Fruit fly (Drosophila melanogaster) whole organism, embryonic: ENCODE measurements around the gene CG10165.

Experiments used
- Ada2b ChIP-seq: fragments of 200-800 bp; sonication (Bioruptor generic); IDR thresholded peaks from 2 replicates; pipeline ENCODE4 v1.3.6; 2022; ENCODE audit warnings: missing biosample characterization, missing genetic modification characterization
- Adf1 ChIP-seq: fragments of 200-800 bp; sonication (Bioruptor generic); IDR thresholded peaks from 2 replicates; pipeline ENCODE4 v1.3.6; 2022; ENCODE audit warnings: missing biosample characterization, missing genetic modification characterization
- CG10979 ChIP-seq: fragments of 200-800 bp; sonication (Bioruptor generic); optimal IDR thresholded peaks from 2 replicates; lab custom pipeline; 2018; ENCODE audit warnings: missing biosample characterization, mild to moderate bottlenecking, missing genetic modification characterization, moderate library complexity
- CG12071 ChIP-seq: fragments of 200-800 bp; sonication (Bioruptor generic); optimal IDR thresholded peaks from 3 replicates; lab custom pipeline; 2018; ENCODE audit warnings: missing biosample characterization, mild to moderate bottlenecking, missing genetic modification characterization
- CG13287 ChIP-seq: fragments of 200-800 bp; sonication (Bioruptor generic); IDR thresholded peaks from 2 replicates; pipeline ENCODE4 v1.3.6; 2022; ENCODE audit warnings: missing biosample characterization, missing genetic modification characterization; ENCODE audit not compliant: partially characterized antibody
- CG13894 ChIP-seq: fragments of 200-800 bp; sonication (Bioruptor generic); optimal IDR thresholded peaks from 3 replicates; lab custom pipeline; 2018; ENCODE audit warnings: missing biosample characterization, mild to moderate bottlenecking, missing genetic modification characterization, moderate library complexity
- CG1529 ChIP-seq: fragments of 200-800 bp; sonication (Bioruptor generic); optimal IDR thresholded peaks from 3 replicates; lab custom pipeline; 2018; ENCODE audit warnings: missing biosample characterization, missing genetic modification characterization
- CG15696 ChIP-seq: fragments of 200-800 bp; sonication (Bioruptor generic); optimal IDR thresholded peaks from 2 replicates; lab custom pipeline; 2019; ENCODE audit warnings: missing biosample characterization, mild to moderate bottlenecking, missing genetic modification characterization, moderate library complexity
- CG1603 ChIP-seq: fragments of 200-800 bp; sonication (Bioruptor generic); optimal IDR thresholded peaks from 2 replicates; lab custom pipeline; 2019; ENCODE audit warnings: missing biosample characterization, mild to moderate bottlenecking, missing genetic modification characterization, moderate library complexity
- CG16813 ChIP-seq: fragments of 200-800 bp; sonication (Bioruptor generic); IDR thresholded peaks from 3 replicates; pipeline ENCODE4 v1.3.6; 2022; ENCODE audit warnings: missing biosample characterization, missing genetic modification characterization; ENCODE audit not compliant: partially characterized antibody
- CG17829 ChIP-seq: fragments of 200-800 bp; optimal IDR thresholded peaks from 2 replicates; lab custom pipeline; 2019; ENCODE audit warnings: missing biosample characterization, mild to moderate bottlenecking, missing genetic modification characterization, moderate library complexity
- CG1792 ChIP-seq: fragments of 200-800 bp; sonication (Bioruptor generic); optimal IDR thresholded peaks from 2 replicates; lab custom pipeline; 2016; ENCODE audit warnings: missing biosample characterization, missing genetic modification characterization
- CG2120 ChIP-seq: fragments of 200-800 bp; sonication (Bioruptor generic); optimal IDR thresholded peaks from 3 replicates; lab custom pipeline; 2016; ENCODE audit warnings: missing biosample characterization, missing genetic modification characterization
- CG2875 ChIP-seq: fragments of 200-800 bp; sonication (Bioruptor generic); optimal IDR thresholded peaks from 2 replicates; lab custom pipeline; 2017; ENCODE audit warnings: missing biosample characterization, mild to moderate bottlenecking, missing genetic modification characterization, missing genetic modification reagents
- CG3407 ChIP-seq: fragments of 200-800 bp; sonication (Bioruptor generic); optimal IDR thresholded peaks from 2 replicates; lab custom pipeline; 2018; ENCODE audit warnings: missing biosample characterization, mild to moderate bottlenecking, missing genetic modification characterization
- CG3838 ChIP-seq: fragments of 200-800 bp; sonication (Bioruptor generic); optimal IDR thresholded peaks from 3 replicates; lab custom pipeline; 2016; ENCODE audit warnings: missing biosample characterization, missing genetic modification characterization
- D ChIP-seq, 2 experiments: fragments of 200-800 bp in 1 of 2; fragments of >200 bp in 1 of 2; sonication (Bioruptor generic) in 1 of 2; optimal IDR thresholded peaks; 2 replicates in 1 of 2; 3 replicates in 1 of 2; lab custom pipeline; 2017; ENCODE audit warnings: mild to moderate bottlenecking in 1 of 2, missing biosample characterization in 1 of 2, missing genetic modification characterization in 1 of 2, missing genetic modification reagents in 1 of 2
- Dad ChIP-seq: fragments of 200-800 bp; sonication (Bioruptor generic); optimal IDR thresholded peaks from 3 replicates; lab custom pipeline; 2016; ENCODE audit warnings: missing biosample characterization, missing genetic modification characterization
- Gsc ChIP-seq: fragments of 200-800 bp; sonication (Bioruptor generic); IDR thresholded peaks from 2 replicates; pipeline ENCODE4 v1.3.6; 2022; ENCODE audit warnings: missing biosample characterization, missing genetic modification characterization
- HHEX ChIP-seq: fragments of 200-800 bp; sonication (Bioruptor generic); optimal IDR thresholded peaks from 3 replicates; lab custom pipeline; 2017; ENCODE audit warnings: missing biosample characterization, mild to moderate bottlenecking, missing genetic modification characterization, missing genetic modification reagents
- HLH54F ChIP-seq: fragments of 200-800 bp; sonication (Bioruptor generic); optimal IDR thresholded peaks from 3 replicates; lab custom pipeline; 2016; ENCODE audit warnings: missing biosample characterization, missing genetic modification characterization
- Hr3 ChIP-seq: fragments of 200-800 bp; sonication (Bioruptor generic); optimal IDR thresholded peaks from 3 replicates; lab custom pipeline; 2016; ENCODE audit warnings: missing biosample characterization, missing genetic modification characterization
- Hr39 ChIP-seq: fragments of >200 bp; optimal IDR thresholded peaks from 2 replicates; lab custom pipeline; 2017
- Jarid2 ChIP-seq: fragments of 200-800 bp; sonication (Bioruptor generic); optimal IDR thresholded peaks from 3 replicates; lab custom pipeline; 2017; ENCODE audit warnings: mild to moderate bottlenecking, missing biosample characterization, missing genetic modification reagents, missing genetic modification characterization
- Lpt ChIP-seq: fragments of >200 bp; optimal IDR thresholded peaks from 2 replicates; lab custom pipeline; 2018; ENCODE audit warnings: missing biosample characterization, missing genetic modification characterization
- Max ChIP-seq: fragments of 200-800 bp; sonication (Bioruptor generic); optimal IDR thresholded peaks from 2 replicates; lab custom pipeline; 2016; ENCODE audit warnings: missing biosample characterization, mild to moderate bottlenecking, missing genetic modification characterization
- Nf-YB ChIP-seq: fragments of 200-800 bp; sonication (Bioruptor generic); optimal IDR thresholded peaks from 3 replicates; lab custom pipeline; 2019; ENCODE audit warnings: missing biosample characterization, mild to moderate bottlenecking, missing genetic modification characterization, moderate library complexity
- Pdp1 ChIP-seq, 2 experiments: fragments of 200-800 bp; sonication (Bioruptor generic); optimal IDR thresholded peaks; 3 replicates each; lab custom pipeline; 2016; ENCODE audit warnings: missing biosample characterization in 2 of 2, missing genetic modification characterization in 2 of 2, mild to moderate bottlenecking in 1 of 2, moderate library complexity in 1 of 2
- TFAM ChIP-seq: fragments of 200-800 bp; sonication (Bioruptor generic); optimal IDR thresholded peaks from 2 replicates; lab custom pipeline; 2017; ENCODE audit warnings: missing biosample characterization, missing genetic modification characterization, inconsistent platforms
- Taf1 ChIP-seq: fragments of 200-800 bp; sonication (Bioruptor generic); IDR thresholded peaks from 2 replicates; pipeline ENCODE4 v1.3.6; 2022; ENCODE audit warnings: missing biosample characterization, missing genetic modification characterization
- Xbp1 ChIP-seq: fragments of 200-800 bp; sonication (Bioruptor generic); optimal IDR thresholded peaks from 3 replicates; lab custom pipeline; 2016; ENCODE audit warnings: missing biosample characterization, mild to moderate bottlenecking, missing genetic modification characterization
- btn ChIP-seq: fragments of 200-800 bp; sonication (Bioruptor generic); optimal IDR thresholded peaks from 2 replicates; lab custom pipeline; 2016; ENCODE audit warnings: missing biosample characterization, missing genetic modification characterization
- crc ChIP-seq: fragments of 200-800 bp; sonication (Bioruptor generic); optimal IDR thresholded peaks from 2 replicates; lab custom pipeline; 2016; ENCODE audit warnings: missing biosample characterization, missing genetic modification characterization
- fd3F ChIP-seq: fragments of 200-800 bp; sonication (Bioruptor generic); optimal IDR thresholded peaks from 2 replicates; lab custom pipeline; 2018; ENCODE audit warnings: missing biosample characterization, mild to moderate bottlenecking, missing genetic modification characterization, moderate library complexity
- fu2 ChIP-seq: fragments of 200-800 bp; sonication (Bioruptor generic); optimal IDR thresholded peaks from 2 replicates; lab custom pipeline; 2016; ENCODE audit warnings: missing biosample characterization, missing genetic modification characterization
- gce ChIP-seq: fragments of 200-800 bp; sonication (Bioruptor generic); IDR thresholded peaks from 3 replicates; pipeline ENCODE4 v1.3.6; 2022; ENCODE audit warnings: missing biosample characterization, missing genetic modification characterization
- grn ChIP-seq: fragments of 200-800 bp; sonication (Bioruptor generic); optimal IDR thresholded peaks from 3 replicates; lab custom pipeline; 2017; ENCODE audit warnings: missing biosample characterization, missing genetic modification characterization
- gsb-n ChIP-seq: fragments of 200-800 bp; sonication (Bioruptor generic); optimal IDR thresholded peaks from 3 replicates; lab custom pipeline; 2018; ENCODE audit warnings: missing biosample characterization, mild to moderate bottlenecking, missing genetic modification characterization
- jing ChIP-seq: fragments of 200-800 bp; sonication (Bioruptor generic); optimal IDR thresholded peaks from 2 replicates; lab custom pipeline; 2018; ENCODE audit warnings: missing biosample characterization, mild to moderate bottlenecking, missing genetic modification characterization
- jumu ChIP-seq: fragments of 200-800 bp; sonication (Bioruptor generic); optimal IDR thresholded peaks from 3 replicates; lab custom pipeline; 2016; ENCODE audit warnings: missing biosample characterization, missing genetic modification characterization
- kah ChIP-seq: fragments of 200-800 bp; sonication (Bioruptor generic); optimal IDR thresholded peaks from 2 replicates; lab custom pipeline; 2018; ENCODE audit warnings: missing biosample characterization, mild to moderate bottlenecking, missing genetic modification characterization
- knrl ChIP-seq: fragments of 200-800 bp; sonication (Bioruptor generic); IDR thresholded peaks from 3 replicates; pipeline ENCODE4 v1.3.6; 2022; ENCODE audit warnings: missing biosample characterization, missing genetic modification characterization; ENCODE audit not compliant: partially characterized antibody
- nmo ChIP-seq: fragments of 200-800 bp; sonication (Bioruptor generic); optimal IDR thresholded peaks from 2 replicates; lab custom pipeline; 2018; ENCODE audit warnings: missing biosample characterization, mild to moderate bottlenecking, missing genetic modification characterization, moderate library complexity
- onecut ChIP-seq: fragments of 200-800 bp; sonication (Bioruptor generic); IDR thresholded peaks from 2 replicates; pipeline ENCODE4 v1.3.6; 2022; ENCODE audit warnings: missing biosample characterization, missing genetic modification characterization
- phol ChIP-seq: fragments of 200-800 bp; sonication (Bioruptor generic); optimal IDR thresholded peaks from 3 replicates; lab custom pipeline; 2018; ENCODE audit warnings: missing biosample characterization, mild to moderate bottlenecking, missing genetic modification characterization, moderate library complexity
- slbo ChIP-seq: fragments of 200-800 bp; sonication (Bioruptor generic); IDR thresholded peaks from 2 replicates; pipeline ENCODE4 v1.3.6; 2022; ENCODE audit warnings: missing biosample characterization, missing genetic modification characterization
- sna ChIP-seq: fragments of 200-800 bp; sonication (Bioruptor generic); IDR thresholded peaks from 2 replicates; pipeline ENCODE4 v1.3.6; 2022; ENCODE audit warnings: missing biosample characterization, missing genetic modification characterization; ENCODE audit not compliant: partially characterized antibody
- vnd ChIP-seq: fragments of 200-800 bp; sonication (Bioruptor generic); IDR thresholded peaks from 3 replicates; pipeline ENCODE4 v1.3.6; 2022; ENCODE audit warnings: missing biosample characterization, missing genetic modification characterization; ENCODE audit not compliant: partially characterized antibody
- wor ChIP-seq: fragments of 200-800 bp; sonication (Bioruptor generic); IDR thresholded peaks from 2 replicates; pipeline ENCODE4 v1.3.6; 2022; ENCODE audit warnings: missing biosample characterization, missing genetic modification characterization

CG10165 gene

DNA sequence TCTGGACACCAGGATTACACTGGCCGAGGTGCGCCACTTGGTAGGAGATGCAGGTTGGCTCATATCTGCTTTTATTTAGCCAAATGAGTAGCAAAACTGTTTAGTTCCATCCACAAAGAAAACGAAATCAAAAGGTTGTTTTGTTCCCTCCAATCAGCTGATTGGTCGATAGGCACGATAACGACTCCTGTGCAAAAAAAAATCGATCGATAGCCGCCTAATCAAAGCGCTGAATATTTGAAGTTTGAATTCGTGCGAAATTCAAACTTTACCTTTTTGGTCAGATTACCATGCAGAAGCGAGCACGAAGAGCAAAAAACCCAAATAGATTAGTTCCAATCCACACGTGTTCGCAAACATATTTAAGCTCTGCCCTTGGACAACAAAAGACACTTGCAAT lies 45.6 kb downstream of the CG10165 start, which contains the start of the genes CG10195 and CG13084 (continued):
- TF ChIP-seq btn (GFP tag; lab: Kevin White, UChicago) (no peak), grn (GFP tag; lab: Kevin White, UChicago) (no peak), CG12071 (GFP tag; lab: Kevin White, UChicago) (no peak), HHEX (GFP tag; lab: Kevin White, UChicago) (no peak), Lpt (no peak), CG13287 (GFP tag; lab: Robert Waterston, UW) (peak; percentile 64), wor (GFP tag; lab: Robert Waterston, UW) (no peak), CG17829 (tag; lab: Kevin White, UChicago) (no peak), jing (GFP tag; lab: Kevin White, UChicago) (no peak), crc (GFP tag; lab: Kevin White, UChicago) (no peak), Max (no peak), Dad (no peak), CG3838 (no peak), kah (GFP tag; lab: Kevin White, UChicago) (peak; percentile 3), CG2120 (GFP tag; lab: Kevin White, UChicago) (no peak), CG13894 (tag; lab: Kevin White, UChicago) (no peak), Ada2b (GFP tag; lab: Robert Waterston, UW) (no peak), CG3407 (GFP tag; lab: Kevin White, UChicago) (no peak), Xbp1 (GFP tag; lab: Kevin White, UChicago) (no peak), gsb-n (tag; lab: Kevin White, UChicago) (no peak), sna (GFP tag; lab: Robert Waterston, UW) (peak; percentile 74), Gsc (GFP tag; lab: Robert Waterston, UW) (no peak), Adf1 (no peak), vnd (GFP tag; lab: Robert Waterston, UW) (0 out of 3 replicates have a peak, but pooled peaks have one; percentile 20), Nf-YB (GFP tag; lab: Kevin White, UChicago) (no peak), Taf1 (GFP tag; lab: Robert Waterston, UW) (no peak), D (optimal IDR thresholded peaks at IDR 0.05; lab: Kevin White, UChicago) (no peak), D (GFP tag; optimal IDR thresholded peaks at IDR 0.05; lab: Kevin White, UChicago) (no peak), jumu (GFP tag; lab: Kevin White, UChicago) (no peak), CG1792 (GFP tag; lab: Kevin White, UChicago) (no peak), CG1529 (no peak), gce (GFP tag; lab: Robert Waterston, UW) (no peak), CG15696 (tag; lab: Kevin White, UChicago) (no peak), Hr39 (lab: Kevin White, UChicago) (no peak), CG1603 (no peak), CG2875 (no peak), Pdp1 (GFP tag; optimal IDR thresholded peaks at IDR 0.05; lab: Kevin White, UChicago) (no peak)

- TF ChIP-seq slbo = no peak
- TF ChIP-seq nmo (GFP tag; lab: Kevin White, UChicago) = peak; percentile 32
- no peak for TF ChIP-seq TFAM
- peak; percentile 68 for TF ChIP-seq Hr39 (lab: Kevin White, UChicago)
- TF ChIP-seq CG16813 (GFP tag; lab: Robert Waterston, UW) = peak; percentile 41; the same call in 1 of the 3 replicates
- TF ChIP-seq sna (GFP tag; lab: Robert Waterston, UW) = 0 out of 2 replicates have a peak, but pooled peaks have one; percentile 27
- no peak for TF ChIP-seq phol (tag; lab: Kevin White, UChicago)
- TF ChIP-seq fd3F (GFP tag; lab: Kevin White, UChicago) = no peak
- TF ChIP-seq HLH54F (GFP tag; lab: Kevin White, UChicago) = no peak
- TF ChIP-seq knrl (GFP tag; lab: Robert Waterston, UW) = no peak
- peak; percentile 8 for TF ChIP-seq CG10979
- TF ChIP-seq Hr3 (GFP tag; lab: Kevin White, UChicago) = no peak
- no peak for TF ChIP-seq fu2 (GFP tag; lab: Kevin White, UChicago)
- no peak for TF ChIP-seq Jarid2 (GFP tag; lab: Kevin White, UChicago)
- no peak for TF ChIP-seq onecut
Observed at dm6 chr2L:19480406-19481334, 49.4 kb downstream of the CG10165 start.
